Worm (Caenorhabditis elegans): ENCODE measurements around the gene F14H8.4.

The F14H8.4 gene

DNA sequence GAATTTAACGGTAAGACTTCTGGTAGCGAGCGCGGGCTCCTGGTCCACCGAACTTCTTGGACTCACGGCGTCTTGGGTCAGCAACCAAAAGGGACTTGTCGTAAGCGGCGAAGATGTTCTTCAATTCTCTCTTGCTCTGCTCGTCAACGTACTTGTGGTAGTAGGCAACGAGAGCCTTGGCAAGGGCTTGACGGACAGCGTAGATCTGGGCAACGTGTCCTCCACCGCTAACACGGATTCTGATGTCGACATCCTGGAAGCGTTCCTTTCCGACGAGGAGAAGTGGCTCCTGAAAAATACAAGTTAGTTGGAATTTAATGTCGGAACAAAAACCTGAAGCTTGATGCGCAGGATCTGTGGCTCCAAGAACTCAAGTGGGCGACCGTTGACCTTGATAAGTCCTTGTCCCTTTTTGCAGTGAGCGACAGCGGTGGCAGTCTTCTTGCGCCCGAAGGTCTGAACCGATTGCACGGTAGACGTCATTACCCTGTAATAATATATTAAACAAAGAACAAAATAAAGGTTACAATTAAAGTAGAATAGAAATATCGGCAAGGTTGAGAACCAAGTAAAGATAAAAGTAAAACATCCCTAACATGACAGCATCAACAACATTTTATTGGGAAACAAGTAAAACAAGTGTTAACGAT is 23.5 kb upstream of the F14H8.4 start, which contains the start of gene rps-16 (continued):
- TF ChIP-seq tra-1 (GFP tag; IDR thresholded peaks at IDR 0.05) (no peak), zfp-3 (GFP tag; conservative IDR thresholded peaks at IDR 0.05) (no peak), mxl-2 (GFP tag; conservative IDR thresholded peaks at IDR 0.05) (no peak), cey-2 (tag; optimal IDR thresholded peaks at IDR 0.05; ENCODE audit: borderline replicate concordance, insufficient read depth) (no peak), F44E2.7 (GFP tag; IDR thresholded peaks at IDR 0.05) (no peak), ama-1 (optimal IDR thresholded peaks at IDR 0.05) (no peak), hlh-30 (tag; optimal IDR thresholded peaks at IDR 0.05; ENCODE audit: insufficient read depth) (no peak), ceh-62 (tag; optimal IDR thresholded peaks at IDR 0.05) (no peak), nhr-25 (tag; optimal IDR thresholded peaks at IDR 0.05; ENCODE audit: borderline replicate concordance, insufficient read depth) (peak; percentile 32), madf-5 (GFP tag; IDR thresholded peaks at IDR 0.05) (0 out of 4 replicates have a peak, but pooled peaks of 1 of the 2 experiments have one; percentile 38), egl-43 (GFP tag; IDR thresholded peaks at IDR 0.05) (peak; percentile 49; the same call in 1 of the 2 replicates), ctbp-1 (GFP tag; IDR thresholded peaks at IDR 0.05) (peak; percentile 65; the same call in 1 of the 2 replicates), F37D6.2 (tag; optimal IDR thresholded peaks at IDR 0.05) (no peak), ZK337.2 (GFP tag; IDR thresholded peaks at IDR 0.05) (no peak), D1046.2 (GFP tag; IDR thresholded peaks at IDR 0.05) (no peak), dmd-8 (GFP tag; IDR thresholded peaks at IDR 0.05) (no peak), php-3 (GFP tag; IDR thresholded peaks at IDR 0.05) (no peak; the same call in 1 of the 2 replicates), ztf-7 (tag; optimal IDR thresholded peaks at IDR 0.05) (no peak), ceh-82 (tag; optimal IDR thresholded peaks at IDR 0.05) (no peak), nhr-76 (tag; optimal IDR thresholded peaks at IDR 0.05) (no peak), nhr-48 (tag; optimal IDR thresholded peaks at IDR 0.05) (no peak), lim-7 (GFP tag; IDR thresholded peaks at IDR 0.05) (no peak), F49E8.2 (tag; optimal IDR thresholded peaks at IDR 0.05; ENCODE audit: borderline replicate concordance) (peak; percentile 68), unc-130 (GFP tag; optimal IDR thresholded peaks at IDR 0.05) (no peak), aly-2 (tag; optimal IDR thresholded peaks at IDR 0.05) (peak; percentile 17), unc-62 (GFP tag; optimal IDR thresholded peaks at IDR 0.05 in 1 of 2) (peak in 1 of 2 experiments; percentile 81), unc-62 (tag; optimal IDR thresholded peaks at IDR 0.05) (no peak), fos-1 (tag; optimal IDR thresholded peaks at IDR 0.05) (no peak), madf-9 (GFP tag; conservative IDR thresholded peaks at IDR 0.05) (no peak), nhr-237 (tag; optimal IDR thresholded peaks at IDR 0.05) (no peak), dmd-9 (GFP tag; IDR thresholded peaks at IDR 0.05) (no peak), snpc-1.2 (GFP tag; IDR thresholded peaks at IDR 0.05) (peak; percentile 10; the same call in 1 of the 2 replicates), dve-1 (tag; optimal IDR thresholded peaks at IDR 0.05; ENCODE audit: insufficient read depth) (no peak), dmd-6 (GFP tag; IDR thresholded peaks at IDR 0.05) (no peak), ztf-11 (tag; optimal IDR thresholded peaks at IDR 0.05) (no peak), Y75B8A.6 (GFP tag; IDR thresholded peaks at IDR 0.05) (no peak), nhr-102 (tag; optimal IDR thresholded peaks at IDR 0.05) (peak; percentile 1), nhr-11 (tag; optimal IDR thresholded peaks at IDR 0.05) (no peak), nhr-111 (GFP tag; optimal IDR thresholded peaks at IDR 0.05) (peak; percentile 89), lin-29 (GFP tag; IDR thresholded peaks at IDR 0.05) (no peak), nhr-42 (GFP tag; IDR thresholded peaks at IDR 0.05) (no peak), F26F4.8 (GFP tag; conservative IDR thresholded peaks at IDR 0.05) (no peak), rbr-2 (tag; optimal IDR thresholded peaks at IDR 0.05) (no peak), zag-1 (tag; optimal IDR thresholded peaks at IDR 0.05) (no peak), hlh-11 (tag; optimal IDR thresholded peaks at IDR 0.05) (no peak), nhr-77 (tag; optimal IDR thresholded peaks at IDR 0.05) (no peak), lin-38 (GFP tag; IDR thresholded peaks at IDR 0.05) (peak; percentile 82), attf-4 (tag; optimal IDR thresholded peaks at IDR 0.05) (no peak), F10B5.3 (tag; optimal IDR thresholded peaks at IDR 0.05) (no peak), unc-39 (tag; optimal IDR thresholded peaks at IDR 0.05) (no peak), mdl-1 (tag; optimal IDR thresholded peaks at IDR 0.05) (no peak)

All from whole organism, L4 larva.